Worm (Caenorhabditis elegans) whole organism, L1 larva: ENCODE results near the gene pot-2.

Experiments
- ets-5 ChIP-seq: fragments of 200-800 bp; sonication (Bioruptor generic); IDR thresholded peaks from 2 replicates; pipeline ENCODE4 v1.3.6; 2022; ENCODE audit warnings: missing genetic modification characterization, missing compliant biosample characterization
- hlh-4 ChIP-seq: sonication (generic microtip); optimal IDR thresholded peaks from 2 replicates; lab custom pipeline; 2016; ENCODE audit warnings: mild to moderate bottlenecking, missing genetic modification characterization, missing compliant biosample characterization
- lin-35 ChIP-seq, 2 experiments: fragments of 150-350 bp; optimal IDR thresholded peaks; 2 replicates each; lab custom pipeline; 2014; ENCODE audit warnings: missing biosample characterization in 2 of 2, missing genetic modification characterization in 2 of 2, missing genetic modification reagents in 2 of 2
- lin-39 ChIP-seq: fragments of 150-350 bp; optimal IDR thresholded peaks from 2 replicates; lab custom pipeline; 2014; ENCODE audit warnings: missing biosample characterization, missing genetic modification reagents, missing genetic modification characterization
- nhr-11 ChIP-seq: fragments of 150-350 bp; optimal IDR thresholded peaks from 2 replicates; lab custom pipeline; 2014; ENCODE audit warnings: missing biosample characterization, missing genetic modification characterization
- nhr-77 ChIP-seq: fragments of 150-350 bp; optimal IDR thresholded peaks from 2 replicates; lab custom pipeline; 2014; ENCODE audit warnings: missing biosample characterization, missing genetic modification characterization
- vab-15 ChIP-seq: sonication (generic microtip); optimal IDR thresholded peaks from 2 replicates; lab custom pipeline; 2017; ENCODE audit warnings: missing genotype, mild to moderate bottlenecking, missing genetic modification characterization, missing compliant biosample characterization
- ztf-11 ChIP-seq, 2 experiments: sonication (generic microtip); optimal IDR thresholded peaks; 2 replicates each; lab custom pipeline; 2016 to 2017; ENCODE audit warnings: missing genetic modification characterization in 2 of 2, missing biosample characterization in 1 of 2, missing compliant biosample characterization in 1 of 2

DNA sequence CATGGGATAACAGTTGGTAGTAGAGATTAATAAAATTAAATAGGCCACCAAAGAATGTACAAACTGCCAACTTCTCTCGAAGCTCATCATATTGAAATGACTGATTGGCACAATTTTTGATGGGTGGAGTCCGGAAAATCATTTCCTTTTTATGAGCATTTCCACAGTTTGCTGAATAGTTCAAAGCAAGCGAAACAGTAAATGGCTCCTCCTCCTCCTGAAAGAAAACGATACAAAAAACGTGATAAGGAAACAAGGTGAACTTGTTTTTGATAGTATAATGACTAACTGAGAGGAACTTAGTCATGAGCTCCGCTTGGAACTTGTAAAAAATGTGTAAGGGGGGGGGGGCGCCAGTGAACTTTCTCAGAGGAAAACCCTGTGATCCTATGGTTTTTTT lies 9.0 kb upstream of the pot-2 start, which contains the start of gene K10H10.9:
- no peak for TF ChIP-seq nhr-11
- TF ChIP-seq ets-5 (GFP tag; lab: Robert Waterston, UW) = no peak
- no peak for TF ChIP-seq hlh-4
- TF ChIP-seq nhr-77 (tag; lab: Kevin White, UChicago) = no peak
- TF ChIP-seq lin-39 (tag; lab: Kevin White, UChicago) = no peak
- no peak for TF ChIP-seq lin-35 (GFP tag; optimal IDR thresholded peaks at IDR 0.05; lab: Kevin White, UChicago)
- TF ChIP-seq ztf-11 (tag; optimal IDR thresholded peaks at IDR 0.05; lab: Kevin White, UChicago) = no peak
- TF ChIP-seq vab-15 (tag; lab: Kevin White, UChicago) = no peak
